Fruit fly (Drosophila melanogaster) whole organism, adult: Measurements from ENCODE around the gene CG5162.

Experiments
- CG12768 ChIP-seq: fragments of 200-800 bp; sonication (Bioruptor generic); optimal IDR thresholded peaks from 2 replicates; lab custom pipeline; 2017; ENCODE audit warnings: missing biosample characterization, missing genetic modification characterization, mild to moderate bottlenecking, moderate library complexity, missing genetic modification reagents
- CG14711 ChIP-seq: fragments of 200-800 bp; sonication (Bioruptor generic); optimal IDR thresholded peaks from 2 replicates; lab custom pipeline; 2018; ENCODE audit warnings: missing biosample characterization, mild to moderate bottlenecking, missing genetic modification characterization, moderate library complexity
- CG1620 ChIP-seq: fragments of 200-800 bp; sonication (Bioruptor generic); optimal IDR thresholded peaks from 2 replicates; lab custom pipeline; 2016; ENCODE audit warnings: missing biosample characterization, missing genetic modification characterization
- CG7045 ChIP-seq: fragments of 200-800 bp; sonication (Bioruptor generic); optimal IDR thresholded peaks from 2 replicates; lab custom pipeline; 2017; ENCODE audit warnings: missing biosample characterization, mild to moderate bottlenecking, missing genetic modification characterization
- CG7101 ChIP-seq: fragments of 200-800 bp; sonication (Bioruptor generic); optimal IDR thresholded peaks from 2 replicates; lab custom pipeline; 2018; ENCODE audit warnings: missing biosample characterization, mild to moderate bottlenecking, missing genetic modification characterization, moderate library complexity
- Mnt ChIP-seq: fragments of 200-800 bp; sonication (Bioruptor generic); optimal IDR thresholded peaks from 2 replicates; lab custom pipeline; 2016; ENCODE audit warnings: missing biosample characterization, mild to moderate bottlenecking, missing genetic modification characterization
- cnc ChIP-seq, 2 experiments: fragments of >200 bp; optimal IDR thresholded peaks; 2 replicates each; lab custom pipeline; 2017
- kay ChIP-seq: fragments of 200-800 bp; sonication (Bioruptor generic); peaks from one replicate; lab custom pipeline; 2016; ENCODE audit warnings: missing biosample characterization, missing genetic modification characterization, borderline replicate concordance
- ovo ChIP-seq: fragments of 200-800 bp; sonication (Bioruptor generic); optimal IDR thresholded peaks from 2 replicates; lab custom pipeline; 2016; ENCODE audit warnings: missing biosample characterization, missing genetic modification characterization
- pad ChIP-seq: fragments of 200-800 bp; sonication (Bioruptor generic); optimal IDR thresholded peaks from 3 replicates; lab custom pipeline; 2017; ENCODE audit warnings: missing biosample characterization, missing genetic modification characterization, mild to moderate bottlenecking, moderate library complexity, missing genetic modification reagents

- TF ChIP-seq kay (GFP tag; lab: Kevin White, UChicago), result no peak
- TF ChIP-seq pad (GFP tag; lab: Kevin White, UChicago), result no peak
- no peak for TF ChIP-seq CG1620 (GFP tag; lab: Kevin White, UChicago)
- no peak for TF ChIP-seq CG7045 (GFP tag; lab: Kevin White, UChicago)
- TF ChIP-seq CG12768, result no peak
- TF ChIP-seq ovo (GFP tag; lab: Kevin White, UChicago), result no peak
- no peak for TF ChIP-seq CG14711 (tag; lab: Kevin White, UChicago)
- TF ChIP-seq Mnt, result no peak
- no peak for TF ChIP-seq CG7101 (tag; lab: Kevin White, UChicago)
- no peak for TF ChIP-seq cnc (optimal IDR thresholded peaks at IDR 0.05; lab: Kevin White, UChicago)
Observed at dm6 chrX:17172123-17172522, 43.0 kb upstream of the CG5162 start.
